Fruit fly (Drosophila melanogaster) whole organism, prepupa: ENCODE results near the gene CG17377.
A peak's percentile ranks its signal among the peaks of the same experiment; 100 is the strongest.

Experiments used
- Blimp-1 ChIP-seq: fragments of 200-800 bp; sonication (Bioruptor generic); optimal IDR thresholded peaks from 3 replicates; lab custom pipeline; 2017; ENCODE audit warnings: missing biosample characterization, missing genetic modification characterization, mild to moderate bottlenecking, moderate library complexity, missing genetic modification reagents
- CG10669 ChIP-seq: fragments of 200-800 bp; sonication (Bioruptor generic); optimal IDR thresholded peaks from 3 replicates; lab custom pipeline; 2018; ENCODE audit warnings: missing biosample characterization, mild to moderate bottlenecking, missing genetic modification characterization, moderate library complexity
- CG11294 ChIP-seq: fragments of 200-800 bp; sonication (Bioruptor generic); IDR thresholded peaks from 2 replicates; pipeline ENCODE4 v1.3.6; 2022; ENCODE audit warnings: missing biosample characterization, missing genetic modification characterization
- CG11902 ChIP-seq: fragments of 200-800 bp; sonication (Bioruptor generic); optimal IDR thresholded peaks from 3 replicates; lab custom pipeline; 2016; ENCODE audit warnings: missing biosample characterization, missing genetic modification characterization
- CG15336 ChIP-seq: fragments of 200-800 bp; sonication (Bioruptor generic); IDR thresholded peaks from 2 replicates; pipeline ENCODE4 v1.3.6; 2022; ENCODE audit warnings: missing biosample characterization, missing genetic modification characterization
- CG1621 ChIP-seq: fragments of 200-800 bp; sonication (Bioruptor generic); optimal IDR thresholded peaks from 3 replicates; lab custom pipeline; 2018; ENCODE audit warnings: missing biosample characterization, mild to moderate bottlenecking, missing genetic modification characterization
- CG16779 ChIP-seq: fragments of 200-800 bp; sonication (Bioruptor generic); optimal IDR thresholded peaks from 3 replicates; lab custom pipeline; 2017; ENCODE audit warnings: missing biosample characterization, mild to moderate bottlenecking, missing genetic modification characterization
- CG3032 ChIP-seq: fragments of 200-800 bp; optimal IDR thresholded peaks from 2 replicates; lab custom pipeline; 2019; ENCODE audit warnings: missing biosample characterization, mild to moderate bottlenecking, missing genetic modification characterization, moderate library complexity
- CG31627 ChIP-seq: fragments of 200-800 bp; sonication (Bioruptor generic); optimal IDR thresholded peaks from 3 replicates; lab custom pipeline; 2016; ENCODE audit warnings: missing biosample characterization, missing genetic modification characterization
- CG32006 ChIP-seq: fragments of 200-800 bp; sonication (Bioruptor generic); optimal IDR thresholded peaks from 3 replicates; lab custom pipeline; 2017; ENCODE audit warnings: missing biosample characterization, mild to moderate bottlenecking, missing genetic modification characterization
- CG34406 ChIP-seq: fragments of 200-800 bp; sonication (Bioruptor generic); optimal IDR thresholded peaks from 3 replicates; lab custom pipeline; 2016; ENCODE audit warnings: missing biosample characterization, missing genetic modification characterization
- CG4318 ChIP-seq: fragments of 200-800 bp; sonication (Bioruptor generic); optimal IDR thresholded peaks from 3 replicates; lab custom pipeline; 2017; ENCODE audit warnings: missing biosample characterization, mild to moderate bottlenecking, missing genetic modification characterization
- CG6163 ChIP-seq: fragments of 200-800 bp; sonication (Bioruptor generic); IDR thresholded peaks from 3 replicates; pipeline ENCODE4 v1.3.6; 2022; ENCODE audit warnings: missing biosample characterization, missing genetic modification characterization
- CG6276 ChIP-seq: fragments of 200-800 bp; sonication (Bioruptor generic); optimal IDR thresholded peaks from 2 replicates; lab custom pipeline; 2017; ENCODE audit warnings: missing biosample characterization, mild to moderate bottlenecking, missing genetic modification characterization
- CG6792 ChIP-seq: fragments of 200-800 bp; sonication (Bioruptor generic); optimal IDR thresholded peaks from 3 replicates; lab custom pipeline; 2016; ENCODE audit warnings: missing biosample characterization, missing genetic modification characterization
- CG6808 ChIP-seq: fragments of 200-800 bp; sonication (Bioruptor generic); optimal IDR thresholded peaks from 3 replicates; lab custom pipeline; 2017; ENCODE audit warnings: missing biosample characterization, missing genetic modification characterization, mild to moderate bottlenecking, moderate library complexity, missing genetic modification reagents
- CG6854 ChIP-seq: fragments of 200-800 bp; sonication (Bioruptor generic); optimal IDR thresholded peaks from 2 replicates; lab custom pipeline; 2017; ENCODE audit warnings: missing biosample characterization, mild to moderate bottlenecking, missing genetic modification characterization
- CG7368 ChIP-seq: fragments of 200-800 bp; sonication (Bioruptor generic); optimal IDR thresholded peaks from 3 replicates; lab custom pipeline; 2016; ENCODE audit warnings: missing biosample characterization, missing genetic modification characterization
- CG8319 ChIP-seq: fragments of 200-800 bp; sonication (Bioruptor generic); optimal IDR thresholded peaks from 3 replicates; lab custom pipeline; 2016; ENCODE audit warnings: missing biosample characterization, missing genetic modification characterization
- CG8632 ChIP-seq: fragments of 200-800 bp; sonication (Bioruptor generic); optimal IDR thresholded peaks from 3 replicates; lab custom pipeline; 2016; ENCODE audit warnings: missing biosample characterization, missing genetic modification characterization
- CG9139 ChIP-seq: fragments of 200-800 bp; sonication (Bioruptor generic); optimal IDR thresholded peaks from 3 replicates; lab custom pipeline; 2017; ENCODE audit warnings: missing biosample characterization, mild to moderate bottlenecking, missing genetic modification characterization
- Eip75B ChIP-seq: fragments of 200-800 bp; sonication (Bioruptor generic); optimal IDR thresholded peaks from 3 replicates; lab custom pipeline; 2016; ENCODE audit warnings: missing biosample characterization, missing genetic modification characterization
- Eip93F ChIP-seq: fragments of 200-800 bp; sonication (Bioruptor generic); optimal IDR thresholded peaks from 2 replicates; lab custom pipeline; 2016; ENCODE audit warnings: missing biosample characterization, mild to moderate bottlenecking, missing genetic modification characterization
- Ets21C ChIP-seq: fragments of 200-800 bp; sonication (Bioruptor generic); optimal IDR thresholded peaks from 3 replicates; lab custom pipeline; 2016; ENCODE audit warnings: missing biosample characterization, missing genetic modification characterization
- Gug ChIP-seq: fragments of 200-800 bp; sonication (Bioruptor generic); IDR thresholded peaks from 2 replicates; pipeline ENCODE4 v1.3.6; 2022; ENCODE audit warnings: missing biosample characterization, missing genetic modification characterization
- Hr4 ChIP-seq: fragments of 200-800 bp; sonication (Bioruptor generic); optimal IDR thresholded peaks from 3 replicates; lab custom pipeline; 2016; ENCODE audit warnings: missing biosample characterization, missing genetic modification characterization
- Lpt ChIP-seq: fragments of 200-800 bp; sonication (Bioruptor generic); optimal IDR thresholded peaks from 3 replicates; lab custom pipeline; 2016; ENCODE audit warnings: missing biosample characterization, missing genetic modification characterization
- Smox ChIP-seq: fragments of 200-800 bp; sonication (Bioruptor generic); optimal IDR thresholded peaks from 3 replicates; lab custom pipeline; 2016; ENCODE audit warnings: missing biosample characterization, missing genetic modification characterization
- Sox102F ChIP-seq: fragments of 200-800 bp; sonication (Bioruptor generic); optimal IDR thresholded peaks from 2 replicates; lab custom pipeline; 2016; ENCODE audit warnings: missing biosample characterization, mild to moderate bottlenecking, missing genetic modification characterization
- Sox14 ChIP-seq: fragments of 200-800 bp; sonication (Bioruptor generic); optimal IDR thresholded peaks from 3 replicates; lab custom pipeline; 2016; ENCODE audit warnings: missing biosample characterization, missing genetic modification characterization
- Sox15 ChIP-seq: fragments of 200-800 bp; sonication (Bioruptor generic); optimal IDR thresholded peaks from 3 replicates; lab custom pipeline; 2016; ENCODE audit warnings: missing biosample characterization, missing genetic modification characterization
- achi ChIP-seq: fragments of 200-800 bp; sonication (Bioruptor generic); optimal IDR thresholded peaks from 3 replicates; lab custom pipeline; 2016; ENCODE audit warnings: missing biosample characterization, missing genetic modification characterization
- acj6 ChIP-seq: fragments of 200-800 bp; sonication (Bioruptor generic); optimal IDR thresholded peaks from 3 replicates; lab custom pipeline; 2016; ENCODE audit warnings: missing biosample characterization, missing genetic modification characterization
- cyc ChIP-seq: fragments of 200-800 bp; sonication (Bioruptor generic); optimal IDR thresholded peaks from 3 replicates; lab custom pipeline; 2016; ENCODE audit warnings: missing biosample characterization, missing genetic modification characterization
- dac ChIP-seq: fragments of 200-800 bp; sonication (Bioruptor generic); optimal IDR thresholded peaks from 2 replicates; lab custom pipeline; 2017; ENCODE audit warnings: missing biosample characterization, mild to moderate bottlenecking, missing genetic modification characterization
- dsx ChIP-seq: fragments of 200-800 bp; optimal IDR thresholded peaks from 3 replicates; lab custom pipeline; 2019; ENCODE audit warnings: missing biosample characterization, mild to moderate bottlenecking, missing genetic modification characterization, moderate library complexity; ENCODE audit not compliant: poor library complexity, severe bottlenecking
- eg ChIP-seq: fragments of 200-800 bp; sonication (Bioruptor generic); IDR thresholded peaks from 3 replicates; pipeline ENCODE4 v1.3.6; 2022; ENCODE audit warnings: missing biosample characterization, missing genetic modification characterization
- esn ChIP-seq: fragments of 200-800 bp; sonication (Bioruptor generic); optimal IDR thresholded peaks from 2 replicates; lab custom pipeline; 2016; ENCODE audit warnings: missing biosample characterization, mild to moderate bottlenecking, missing genetic modification characterization, moderate library complexity
- fd59A ChIP-seq: fragments of 200-800 bp; sonication (Bioruptor generic); optimal IDR thresholded peaks from 2 replicates; lab custom pipeline; 2017; ENCODE audit warnings: missing biosample characterization, mild to moderate bottlenecking, missing genetic modification characterization, missing genetic modification reagents
- fd85E ChIP-seq: fragments of 200-800 bp; sonication (Bioruptor generic); optimal IDR thresholded peaks from 3 replicates; lab custom pipeline; 2016; ENCODE audit warnings: missing biosample characterization, missing genetic modification characterization
- fkh ChIP-seq: fragments of 200-800 bp; sonication (Bioruptor generic); optimal IDR thresholded peaks from 3 replicates; lab custom pipeline; 2017; ENCODE audit warnings: missing biosample characterization, mild to moderate bottlenecking, missing genetic modification characterization, moderate library complexity
- lz ChIP-seq: fragments of 200-800 bp; sonication (Bioruptor generic); optimal IDR thresholded peaks from 3 replicates; lab custom pipeline; 2016; ENCODE audit warnings: missing biosample characterization, missing genetic modification characterization
- net ChIP-seq: fragments of 200-800 bp; sonication (Bioruptor generic); optimal IDR thresholded peaks from 3 replicates; lab custom pipeline; 2016; ENCODE audit warnings: missing biosample characterization, missing genetic modification characterization
- pdm3 ChIP-seq: fragments of 200-800 bp; sonication (Bioruptor generic); optimal IDR thresholded peaks from 3 replicates; lab custom pipeline; 2016; ENCODE audit warnings: missing biosample characterization, missing genetic modification characterization
- salr ChIP-seq, 2 experiments: fragments of 200-800 bp; sonication (Bioruptor generic); optimal IDR thresholded peaks; 3 replicates each; lab custom pipeline; 2016 to 2018; ENCODE audit warnings: missing biosample characterization in 2 of 2, missing genetic modification characterization in 2 of 2, mild to moderate bottlenecking in 1 of 2
- spab ChIP-seq: fragments of 200-800 bp; sonication (Bioruptor generic); optimal IDR thresholded peaks from 2 replicates; lab custom pipeline; 2017; ENCODE audit warnings: missing biosample characterization, mild to moderate bottlenecking, missing genetic modification characterization, missing genetic modification reagents
- ss ChIP-seq, 2 experiments: fragments of 200-800 bp; sonication (Bioruptor generic); optimal IDR thresholded peaks; 2 replicates in 1 of 2; 3 replicates in 1 of 2; lab custom pipeline; 2017 to 2018; ENCODE audit warnings: mild to moderate bottlenecking in 2 of 2, missing biosample characterization in 2 of 2, missing genetic modification characterization in 2 of 2, moderate library complexity in 1 of 2
- svp ChIP-seq: fragments of 200-800 bp; sonication (Bioruptor generic); peaks from one replicate; lab custom pipeline; 2016; ENCODE audit warnings: missing biosample characterization, missing genetic modification characterization
- vri ChIP-seq: fragments of 200-800 bp; sonication (Bioruptor generic); optimal IDR thresholded peaks from 3 replicates; lab custom pipeline; 2016; ENCODE audit warnings: missing biosample characterization, mild to moderate bottlenecking, missing genetic modification characterization

The CG17377 gene

DNA sequence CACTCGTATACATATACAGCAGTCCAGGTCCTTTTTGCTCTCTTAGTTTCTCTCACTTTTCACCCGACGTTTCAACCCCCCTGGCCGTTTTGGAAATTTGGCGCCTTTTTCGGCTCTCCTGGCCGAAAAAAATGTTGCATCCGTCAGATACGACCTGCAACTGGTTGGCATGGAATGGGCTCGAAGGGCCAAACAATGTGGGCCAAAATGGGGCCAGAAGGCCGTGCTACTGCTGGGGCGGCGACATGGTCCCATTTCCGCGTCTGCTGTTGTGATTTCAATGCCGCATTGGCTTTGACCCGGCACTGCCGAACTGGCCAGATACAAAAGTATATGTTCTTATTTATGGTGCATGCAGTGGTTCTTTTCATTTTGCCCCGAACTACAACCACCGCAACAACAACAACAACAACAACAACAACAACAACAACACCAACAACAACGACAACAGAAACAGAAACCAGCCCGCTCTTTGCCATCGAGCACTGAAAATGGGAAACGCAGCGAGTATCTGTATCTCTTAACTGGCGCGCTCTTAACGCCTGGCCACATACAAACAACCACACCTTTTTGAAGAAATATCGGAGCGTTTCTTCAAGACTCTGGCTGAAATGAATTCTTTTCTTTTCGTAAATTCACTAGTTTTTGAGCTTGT, 8.8 kb downstream of the CG17377 start:
- TF ChIP-seq Eip75B (no peak), Ets21C (GFP tag; lab: Kevin White, UChicago) (no peak), Sox102F (GFP tag; lab: Kevin White, UChicago) (no peak), Hr4 (GFP tag; lab: Kevin White, UChicago) (no peak), ss (GFP tag; optimal IDR thresholded peaks at IDR 0.05; lab: Kevin White, UChicago) (no peak), dac (GFP tag; lab: Kevin White, UChicago) (no peak), Gug (GFP tag; lab: Robert Waterston, UW) (no peak), CG8632 (no peak), CG31627 (GFP tag; lab: Kevin White, UChicago) (no peak), CG16779 (tag; lab: Kevin White, UChicago) (no peak), salr (GFP tag; optimal IDR thresholded peaks at IDR 0.05; lab: Kevin White, UChicago) (no peak), vri (GFP tag; lab: Kevin White, UChicago) (no peak), Sox14 (GFP tag; lab: Kevin White, UChicago) (no peak), esn (GFP tag; lab: Kevin White, UChicago) (no peak), CG1621 (tag; lab: Kevin White, UChicago) (peak; percentile 4), net (GFP tag; lab: Kevin White, UChicago) (no peak), eg (GFP tag; lab: Robert Waterston, UW) (0 out of 3 replicates have a peak, but pooled peaks have one; percentile 24), fd59A (no peak), CG32006 (GFP tag; lab: Kevin White, UChicago) (no peak), CG6276 (no peak), CG11294 (GFP tag; lab: Robert Waterston, UW) (no peak), CG6854 (GFP tag; lab: Kevin White, UChicago) (no peak), dsx (GFP tag; lab: Kevin White, UChicago) (peak; percentile 23), CG3032 (tag; lab: Kevin White, UChicago) (no peak), CG9139 (GFP tag; lab: Kevin White, UChicago) (no peak), Lpt (GFP tag; lab: Kevin White, UChicago) (no peak), CG34406 (GFP tag; lab: Kevin White, UChicago) (no peak), achi (no peak), Sox15 (no peak), CG10669 (GFP tag; lab: Kevin White, UChicago) (no peak), pdm3 (no peak), fkh (no peak), CG6792 (no peak), Blimp-1 (no peak), CG6808 (GFP tag; lab: Kevin White, UChicago) (peak; percentile 3), cyc (no peak), CG7368 (GFP tag; lab: Kevin White, UChicago) (peak; percentile 6), CG15336 (GFP tag; lab: Robert Waterston, UW) (no peak), CG4318 (GFP tag; lab: Kevin White, UChicago) (no peak), CG8319 (GFP tag; lab: Kevin White, UChicago) (no peak), CG11902 (no peak), lz (GFP tag; lab: Kevin White, UChicago) (no peak), spab (GFP tag; lab: Kevin White, UChicago) (no peak), fd85E (GFP tag; lab: Kevin White, UChicago) (no peak), svp (peak; percentile 46), Smox (GFP tag; lab: Kevin White, UChicago) (no peak), CG6163 (no peak), Eip93F (no peak), acj6 (no peak)
